Fruit fly (Drosophila melanogaster) whole organism, embryonic: ENCODE measurements around the gene CG4456.

Source experiments
- Ada2b ChIP-seq: fragments of 200-800 bp; sonication (Bioruptor generic); IDR thresholded peaks from 2 replicates; pipeline ENCODE4 v1.3.6; 2022; ENCODE audit warnings: missing biosample characterization, missing genetic modification characterization
- C15 ChIP-seq: fragments of 200-800 bp; sonication (Bioruptor generic); IDR thresholded peaks from 3 replicates; pipeline ENCODE4 v1.3.6; 2022; ENCODE audit warnings: missing biosample characterization, missing genetic modification characterization
- CG10274 ChIP-seq: fragments of 200-800 bp; sonication (Bioruptor generic); optimal IDR thresholded peaks from 3 replicates; lab custom pipeline; 2017; ENCODE audit warnings: missing biosample characterization, mild to moderate bottlenecking, missing genetic modification characterization
- CG10543 ChIP-seq: fragments of 200-800 bp; sonication (Bioruptor generic); optimal IDR thresholded peaks from 3 replicates; lab custom pipeline; 2017; ENCODE audit warnings: missing biosample characterization, mild to moderate bottlenecking, missing genetic modification characterization, moderate library complexity
- CG11723 ChIP-seq: fragments of 200-800 bp; sonication (Bioruptor generic); optimal IDR thresholded peaks from 2 replicates; lab custom pipeline; 2017; ENCODE audit warnings: missing biosample characterization, mild to moderate bottlenecking, missing genetic modification characterization
- CG12659 ChIP-seq: fragments of 200-800 bp; sonication (Bioruptor generic); optimal IDR thresholded peaks from 3 replicates; lab custom pipeline; 2017; ENCODE audit warnings: mild to moderate bottlenecking, missing biosample characterization, missing genetic modification reagents, missing genetic modification characterization
- CG12942 ChIP-seq: fragments of 200-800 bp; sonication (Bioruptor generic); optimal IDR thresholded peaks from 3 replicates; lab custom pipeline; 2016; ENCODE audit warnings: missing biosample characterization, missing genetic modification characterization
- CG13287 ChIP-seq: fragments of 200-800 bp; sonication (Bioruptor generic); IDR thresholded peaks from 2 replicates; pipeline ENCODE4 v1.3.6; 2022; ENCODE audit warnings: missing biosample characterization, missing genetic modification characterization; ENCODE audit not compliant: partially characterized antibody
- CG13894 ChIP-seq: fragments of 200-800 bp; sonication (Bioruptor generic); optimal IDR thresholded peaks from 3 replicates; lab custom pipeline; 2018; ENCODE audit warnings: missing biosample characterization, mild to moderate bottlenecking, missing genetic modification characterization, moderate library complexity
- CG14014 ChIP-seq: fragments of 200-800 bp; sonication (Bioruptor generic); IDR thresholded peaks from 2 replicates; pipeline ENCODE4 v1.3.6; 2022; ENCODE audit warnings: missing biosample characterization, missing genetic modification characterization
- CG14050 ChIP-seq: fragments of 200-800 bp; sonication (Bioruptor generic); IDR thresholded peaks from 3 replicates; pipeline ENCODE4 v1.3.6; 2022; ENCODE audit warnings: missing biosample characterization, missing genetic modification characterization
- CG17186 ChIP-seq: fragments of 200-800 bp; sonication (Bioruptor generic); optimal IDR thresholded peaks from 3 replicates; lab custom pipeline; 2017; ENCODE audit warnings: missing biosample characterization, missing genetic modification reagents, missing genetic modification characterization
- CG17612 ChIP-seq: fragments of 200-800 bp; sonication (Bioruptor generic); IDR thresholded peaks from 2 replicates; pipeline ENCODE4 v1.3.6; 2022; ENCODE audit warnings: missing biosample characterization, missing genetic modification characterization
- CG18599 ChIP-seq: fragments of 200-800 bp; sonication (Bioruptor generic); optimal IDR thresholded peaks from 3 replicates; lab custom pipeline; 2017; ENCODE audit warnings: missing biosample characterization, missing genetic modification characterization, mild to moderate bottlenecking, moderate library complexity, missing genetic modification reagents
- CG2120 ChIP-seq: fragments of 200-800 bp; sonication (Bioruptor generic); optimal IDR thresholded peaks from 3 replicates; lab custom pipeline; 2016; ENCODE audit warnings: missing biosample characterization, missing genetic modification characterization
- CG33557 ChIP-seq: fragments of 200-800 bp; sonication (Bioruptor generic); optimal IDR thresholded peaks from 2 replicates; lab custom pipeline; 2019; ENCODE audit warnings: missing biosample characterization, mild to moderate bottlenecking, missing genetic modification characterization, moderate library complexity
- CG6791 ChIP-seq: fragments of 200-800 bp; sonication (Bioruptor generic); IDR thresholded peaks from 3 replicates; pipeline ENCODE4 v1.3.6; 2022; ENCODE audit warnings: missing biosample characterization, missing genetic modification characterization; ENCODE audit not compliant: partially characterized antibody
- CG8924 ChIP-seq: fragments of 200-800 bp; optimal IDR thresholded peaks from 3 replicates; lab custom pipeline; 2019; ENCODE audit warnings: missing biosample characterization, mild to moderate bottlenecking, missing genetic modification characterization, moderate library complexity
- CG9215 ChIP-seq: fragments of 200-800 bp; sonication (Bioruptor generic); IDR thresholded peaks from 2 replicates; pipeline ENCODE4 v1.3.6; 2022; ENCODE audit warnings: missing biosample characterization, missing genetic modification characterization
- CG9817 ChIP-seq: fragments of 200-800 bp; sonication (Bioruptor generic); optimal IDR thresholded peaks from 2 replicates; lab custom pipeline; 2018; ENCODE audit warnings: missing biosample characterization, mild to moderate bottlenecking, missing genetic modification characterization, moderate library complexity
- CTCF ChIP-seq: fragments of 200-800 bp; sonication (Bioruptor generic); optimal IDR thresholded peaks from 2 replicates; lab custom pipeline; 2017; ENCODE audit warnings: missing biosample characterization, mild to moderate bottlenecking, missing genetic modification characterization, moderate library complexity
- CoRest ChIP-seq: fragments of 200-800 bp; sonication (Bioruptor generic); optimal IDR thresholded peaks from 3 replicates; lab custom pipeline; 2018; ENCODE audit warnings: missing biosample characterization, mild to moderate bottlenecking, missing genetic modification characterization, moderate library complexity
- Doc3 ChIP-seq: fragments of 200-800 bp; sonication (Bioruptor generic); IDR thresholded peaks from 3 replicates; pipeline ENCODE4 v1.3.6; 2022; ENCODE audit warnings: missing biosample characterization, missing genetic modification characterization; ENCODE audit not compliant: partially characterized antibody
- E2f1 ChIP-seq: fragments of 200-800 bp; sonication (Bioruptor generic); IDR thresholded peaks from 2 replicates; pipeline ENCODE4 v1.3.6; 2022; ENCODE audit warnings: missing biosample characterization, missing genetic modification characterization
- Fer3 ChIP-seq: fragments of 200-800 bp; sonication (Bioruptor generic); optimal IDR thresholded peaks from 2 replicates; lab custom pipeline; 2018; ENCODE audit warnings: missing biosample characterization, mild to moderate bottlenecking, missing genetic modification characterization, moderate library complexity
- HLH4C ChIP-seq: fragments of 200-800 bp; sonication (Bioruptor generic); IDR thresholded peaks from 3 replicates; pipeline ENCODE4 v1.3.6; 2022; ENCODE audit warnings: missing biosample characterization, missing genetic modification characterization; ENCODE audit not compliant: partially characterized antibody
- HmgZ ChIP-seq: fragments of 200-800 bp; sonication (Bioruptor generic); optimal IDR thresholded peaks from 2 replicates; lab custom pipeline; 2018; ENCODE audit warnings: missing biosample characterization, mild to moderate bottlenecking, missing genetic modification characterization
- Hr51 ChIP-seq, 2 experiments: fragments of 200-800 bp; sonication (Bioruptor generic); optimal IDR thresholded peaks; 2 replicates in 1 of 2; 3 replicates in 1 of 2; lab custom pipeline; 2016 to 2018; ENCODE audit warnings: missing biosample characterization in 2 of 2, missing genetic modification characterization in 2 of 2, mild to moderate bottlenecking in 1 of 2, moderate library complexity in 1 of 2
- Nf-YB ChIP-seq: fragments of 200-800 bp; sonication (Bioruptor generic); optimal IDR thresholded peaks from 3 replicates; lab custom pipeline; 2019; ENCODE audit warnings: missing biosample characterization, mild to moderate bottlenecking, missing genetic modification characterization, moderate library complexity
- Nf-YC ChIP-seq: fragments of 200-800 bp; optimal IDR thresholded peaks from 3 replicates; lab custom pipeline; 2019; ENCODE audit warnings: missing biosample characterization, mild to moderate bottlenecking, missing genetic modification characterization, moderate library complexity
- Oli ChIP-seq: fragments of 200-800 bp; sonication (Bioruptor generic); optimal IDR thresholded peaks from 2 replicates; lab custom pipeline; 2018; ENCODE audit warnings: missing biosample characterization, mild to moderate bottlenecking, missing genetic modification characterization, moderate library complexity
- Scr ChIP-seq: fragments of 200-800 bp; sonication (Bioruptor generic); IDR thresholded peaks from 2 replicates; pipeline ENCODE4 v1.3.6; 2022; ENCODE audit warnings: missing biosample characterization, missing genetic modification characterization; ENCODE audit not compliant: partially characterized antibody
- Xrp1 ChIP-seq: fragments of 200-800 bp; sonication (Bioruptor generic); IDR thresholded peaks from 2 replicates; pipeline ENCODE4 v1.3.6; 2022; ENCODE audit warnings: missing biosample characterization, missing genetic modification characterization
- crp ChIP-seq, 2 experiments: fragments of 200-800 bp; sonication (Bioruptor generic); optimal IDR thresholded peaks; 2 replicates in 1 of 2; 3 replicates in 1 of 2; lab custom pipeline; 2017; ENCODE audit warnings: missing biosample characterization in 2 of 2, missing genetic modification characterization in 2 of 2, mild to moderate bottlenecking in 1 of 2, moderate library complexity in 1 of 2
- fu2 ChIP-seq: fragments of 200-800 bp; sonication (Bioruptor generic); optimal IDR thresholded peaks from 2 replicates; lab custom pipeline; 2016; ENCODE audit warnings: missing biosample characterization, missing genetic modification characterization
- kay ChIP-seq: fragments of 200-800 bp; sonication (Bioruptor generic); optimal IDR thresholded peaks from 2 replicates; lab custom pipeline; 2016; ENCODE audit warnings: missing biosample characterization, missing genetic modification characterization
- klu ChIP-seq: fragments of 200-800 bp; sonication (Bioruptor generic); IDR thresholded peaks from 2 replicates; pipeline ENCODE4 v1.3.6; 2022; ENCODE audit warnings: missing biosample characterization, missing genetic modification characterization
- lab ChIP-seq: fragments of 200-800 bp; sonication (Bioruptor generic); optimal IDR thresholded peaks from 3 replicates; lab custom pipeline; 2017; ENCODE audit warnings: missing biosample characterization, missing genetic modification characterization, mild to moderate bottlenecking, moderate library complexity, missing genetic modification reagents
- nom ChIP-seq: fragments of 200-800 bp; sonication (Bioruptor generic); optimal IDR thresholded peaks from 2 replicates; lab custom pipeline; 2017; ENCODE audit warnings: missing biosample characterization, missing genetic modification characterization, mild to moderate bottlenecking, moderate library complexity, missing genetic modification reagents
- pan ChIP-seq, 4 experiments: fragments of >200 bp in 3 of 4; fragments of 200-800 bp in 1 of 4; sonication (Bioruptor generic) in 1 of 4; optimal IDR thresholded peaks in 3 of 4; IDR thresholded peaks in 1 of 4; 2 replicates each; pipeline versions ENCODE4 v1.3.6 to Lab custom; 2017 to 2022; ENCODE audit warnings: missing biosample characterization in 2 of 4, missing genetic modification characterization in 2 of 4, mixed read lengths in 1 of 4
- pb ChIP-seq: fragments of 200-800 bp; sonication (Bioruptor generic); optimal IDR thresholded peaks from 3 replicates; lab custom pipeline; 2016; ENCODE audit warnings: missing biosample characterization, missing genetic modification characterization
- pho ChIP-seq: fragments of 200-800 bp; sonication (Bioruptor generic); optimal IDR thresholded peaks from 2 replicates; lab custom pipeline; 2016; ENCODE audit warnings: missing biosample characterization, missing genetic modification characterization
- pnt ChIP-seq: fragments of 200-800 bp; sonication (Bioruptor generic); optimal IDR thresholded peaks from 3 replicates; lab custom pipeline; 2016; ENCODE audit warnings: missing biosample characterization, missing genetic modification characterization
- psq ChIP-seq: fragments of 200-800 bp; sonication (Bioruptor generic); optimal IDR thresholded peaks from 2 replicates; lab custom pipeline; 2017; ENCODE audit warnings: missing biosample characterization, missing genetic modification characterization
- salm ChIP-seq: fragments of 200-800 bp; sonication (Bioruptor generic); optimal IDR thresholded peaks from 2 replicates; lab custom pipeline; 2018; ENCODE audit warnings: missing biosample characterization, mild to moderate bottlenecking, missing genetic modification characterization
- ssp ChIP-seq: fragments of 200-800 bp; sonication (Bioruptor generic); IDR thresholded peaks from 2 replicates; pipeline ENCODE4 v1.3.6; 2022; ENCODE audit warnings: missing biosample characterization, missing genetic modification characterization
- tup ChIP-seq: fragments of 200-800 bp; sonication (Bioruptor generic); optimal IDR thresholded peaks from 2 replicates; lab custom pipeline; 2016; ENCODE audit warnings: missing biosample characterization, mild to moderate bottlenecking, missing genetic modification characterization, moderate library complexity
- unc-4 ChIP-seq: fragments of 200-800 bp; sonication (Bioruptor generic); IDR thresholded peaks from 2 replicates; pipeline ENCODE4 v1.3.6; 2022; ENCODE audit warnings: missing biosample characterization, missing genetic modification characterization; ENCODE audit not compliant: partially characterized antibody

Gene CG4456

DNA sequence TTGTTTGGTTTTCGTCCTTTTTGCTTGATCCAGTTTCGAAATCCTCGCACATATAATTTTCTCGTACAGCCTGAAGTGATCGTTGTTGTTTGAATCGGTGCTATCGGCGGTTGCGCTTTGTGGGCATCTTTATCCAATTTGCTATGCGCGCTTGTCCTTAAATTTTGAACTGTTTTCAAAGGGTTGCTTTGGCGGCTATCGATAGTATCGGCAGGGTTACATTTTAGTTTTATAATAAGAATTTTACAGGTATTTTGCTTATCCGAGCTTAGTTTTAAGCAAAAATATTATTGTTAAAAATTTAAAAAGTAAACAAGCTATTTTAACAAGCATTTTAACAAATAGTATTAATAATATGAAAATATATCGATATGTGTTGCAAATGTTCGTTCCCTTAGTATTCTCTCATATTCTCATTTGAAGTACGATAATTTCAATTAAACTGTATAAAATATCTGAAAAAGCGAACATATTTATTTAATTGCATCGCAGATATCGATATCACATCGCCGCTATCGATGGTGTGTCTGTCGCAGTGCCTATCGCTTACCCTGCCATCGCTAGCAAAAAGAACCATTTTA, 5.6 kb upstream of the CG4456 start, which contains the start of the genes Klp67A and CG4452 (continued):
- TF ChIP-seq pb (GFP tag; lab: Kevin White, UChicago) = no peak
- peak; percentile 93 for TF ChIP-seq unc-4 (GFP tag; lab: Robert Waterston, UW)
- TF ChIP-seq C15 (GFP tag; lab: Robert Waterston, UW) = no peak
- peak; percentile 97 for TF ChIP-seq Scr (GFP tag; lab: Robert Waterston, UW)
- no peak for TF ChIP-seq E2f1
- peak; percentile 3 for TF ChIP-seq CG12942 (GFP tag; lab: Kevin White, UChicago)
- TF ChIP-seq CG17612 = no peak
- TF ChIP-seq ssp (GFP tag; lab: Robert Waterston, UW) = peak; percentile 4; the same call in 1 of the 2 replicates
- peak; percentile 20 for TF ChIP-seq HmgZ (tag; lab: Kevin White, UChicago)
- TF ChIP-seq CG12659 (GFP tag; lab: Kevin White, UChicago) = peak; percentile 79
- TF ChIP-seq CG10543 (GFP tag; lab: Kevin White, UChicago) = peak; percentile 28
- peak in 1 of 2 experiments; percentile 37 for TF ChIP-seq Hr51 (GFP tag; optimal IDR thresholded peaks at IDR 0.05; lab: Kevin White, UChicago)
- TF ChIP-seq Fer3 = peak; percentile 5
- no peak for TF ChIP-seq lab (GFP tag; lab: Kevin White, UChicago)
- TF ChIP-seq pho = peak; percentile 43
- 0 out of 3 replicates have a peak, but pooled peaks have one; percentile 9 for TF ChIP-seq CG14050 (GFP tag; lab: Robert Waterston, UW)
- TF ChIP-seq pnt = no peak
- peak; percentile 99 for TF ChIP-seq psq
- TF ChIP-seq CG9817 (tag; lab: Kevin White, UChicago) = peak; percentile 43
- TF ChIP-seq tup = no peak
- TF ChIP-seq CG13894 = peak; percentile 32
- no peak for TF ChIP-seq Ada2b (GFP tag; lab: Robert Waterston, UW)
- peak in 1 of 2 experiments; percentile 27 for TF ChIP-seq crp (GFP tag; optimal IDR thresholded peaks at IDR 0.05; lab: Kevin White, UChicago)
- TF ChIP-seq Nf-YB = no peak
- no peak for TF ChIP-seq CG10274 (GFP tag; lab: Kevin White, UChicago)
- TF ChIP-seq CTCF = no peak
- TF ChIP-seq CG18599 (GFP tag; lab: Kevin White, UChicago) = peak; percentile 45
- no peak for TF ChIP-seq fu2 (GFP tag; lab: Kevin White, UChicago)
- TF ChIP-seq CG8924 (tag; lab: Kevin White, UChicago) = peak; percentile 72
- TF ChIP-seq CG6791 = peak; percentile 83
- 0 out of 2 replicates have a peak, but pooled peaks have one; percentile 24 for TF ChIP-seq CG9215 (GFP tag; lab: Robert Waterston, UW)
- TF ChIP-seq CG17186 (GFP tag; lab: Kevin White, UChicago) = peak; percentile 55
- TF ChIP-seq kay (GFP tag; lab: Kevin White, UChicago) = peak; percentile 39
- peak; percentile 55 for TF ChIP-seq CG33557 (GFP tag; lab: Kevin White, UChicago)
- TF ChIP-seq CoRest = peak; percentile 77
- peak; percentile 16 for TF ChIP-seq CG11723
- TF ChIP-seq Oli = no peak
- TF ChIP-seq CG2120 = peak; percentile 45
- TF ChIP-seq klu (GFP tag; lab: Robert Waterston, UW) = no peak
- peak; percentile 89 for TF ChIP-seq CG13287 (GFP tag; lab: Robert Waterston, UW)
- TF ChIP-seq Nf-YC (tag; lab: Kevin White, UChicago) = peak; percentile 59
- TF ChIP-seq salm (tag; lab: Kevin White, UChicago) = peak; percentile 13
- TF ChIP-seq Doc3 = peak; percentile 92
- no peak for TF ChIP-seq nom
- no peak for TF ChIP-seq pan (optimal IDR thresholded peaks at IDR 0.05; lab: Kevin White, UChicago)
- TF ChIP-seq pan (GFP tag; optimal IDR thresholded peaks at IDR 0.05 in 1 of 2, IDR thresholded peaks at IDR 0.05 in 1 of 2) = peak in 1 of 2 experiments; percentile 5
- TF ChIP-seq HLH4C = peak; percentile 92
- TF ChIP-seq CG14014 (GFP tag; lab: Robert Waterston, UW) = peak; percentile 10; the same call in 1 of the 2 replicates
- peak; percentile 23; the same call in 1 of the 2 replicates for TF ChIP-seq Xrp1
